Fruit fly (Drosophila melanogaster) whole organism, embryonic: ENCODE data around the gene Xe7.

Source experiments
- Blimp-1 ChIP-seq: fragments of 200-800 bp; sonication (Bioruptor generic); optimal IDR thresholded peaks from 3 replicates; lab custom pipeline; 2018; ENCODE audit warnings: missing biosample characterization, missing genetic modification characterization, mild to moderate bottlenecking, moderate library complexity, missing genetic modification reagents
- CG12659 ChIP-seq: fragments of 200-800 bp; sonication (Bioruptor generic); optimal IDR thresholded peaks from 3 replicates; lab custom pipeline; 2017; ENCODE audit warnings: mild to moderate bottlenecking, missing biosample characterization, missing genetic modification reagents, missing genetic modification characterization
- CG15269 ChIP-seq: fragments of 200-800 bp; sonication (Bioruptor generic); optimal IDR thresholded peaks from 2 replicates; lab custom pipeline; 2018; ENCODE audit warnings: missing biosample characterization, mild to moderate bottlenecking, missing genetic modification characterization, moderate library complexity
- CG18764 ChIP-seq: fragments of 200-800 bp; sonication (Bioruptor generic); optimal IDR thresholded peaks from 3 replicates; lab custom pipeline; 2016; ENCODE audit warnings: missing biosample characterization, missing genetic modification characterization
- CG2120 ChIP-seq: fragments of 200-800 bp; sonication (Bioruptor generic); optimal IDR thresholded peaks from 3 replicates; lab custom pipeline; 2016; ENCODE audit warnings: missing biosample characterization, missing genetic modification characterization
- CG2712 ChIP-seq: fragments of 200-800 bp; optimal IDR thresholded peaks from 3 replicates; lab custom pipeline; 2019; ENCODE audit warnings: missing biosample characterization, mild to moderate bottlenecking, missing genetic modification characterization, moderate library complexity
- CG3163 ChIP-seq: fragments of 200-800 bp; sonication (Bioruptor generic); optimal IDR thresholded peaks from 3 replicates; lab custom pipeline; 2016; ENCODE audit warnings: missing biosample characterization, missing genetic modification characterization
- CG3726 ChIP-seq: fragments of 200-800 bp; sonication (Bioruptor generic); IDR thresholded peaks from 3 replicates; pipeline ENCODE4, ENCODE4 v1.3.6; 2022; ENCODE audit warnings: missing biosample characterization, missing genetic modification characterization
- CG4360 ChIP-seq: fragments of 200-800 bp; sonication (Bioruptor generic); IDR thresholded peaks from 2 replicates; pipeline ENCODE4 v1.3.6; 2022; ENCODE audit warnings: missing biosample characterization, missing genetic modification characterization
- CG4820 ChIP-seq: fragments of 200-800 bp; sonication (Bioruptor generic); optimal IDR thresholded peaks from 3 replicates; lab custom pipeline; 2016; ENCODE audit warnings: missing biosample characterization, missing genetic modification characterization
- CG6854 ChIP-seq: fragments of 200-800 bp; sonication (Bioruptor generic); optimal IDR thresholded peaks from 3 replicates; lab custom pipeline; 2017; ENCODE audit warnings: missing biosample characterization, mild to moderate bottlenecking, missing genetic modification characterization
- CG7987 ChIP-seq: fragments of 200-800 bp; sonication (Bioruptor generic); optimal IDR thresholded peaks from 2 replicates; lab custom pipeline; 2018; ENCODE audit warnings: missing biosample characterization, mild to moderate bottlenecking, missing genetic modification characterization, moderate library complexity
- CG8290 ChIP-seq, 3 experiments: fragments of 200-800 bp; sonication (Bioruptor generic); optimal IDR thresholded peaks; 2 replicates each; lab custom pipeline; 2016 to 2019; ENCODE audit warnings: missing biosample characterization in 3 of 3, missing genetic modification characterization in 3 of 3, mild to moderate bottlenecking in 2 of 3, moderate library complexity in 1 of 3
- D19A ChIP-seq: fragments of 200-800 bp; optimal IDR thresholded peaks from 3 replicates; lab custom pipeline; 2019; ENCODE audit warnings: missing biosample characterization, mild to moderate bottlenecking, missing genetic modification characterization, moderate library complexity
- Fer1 ChIP-seq: fragments of 200-800 bp; sonication (Bioruptor generic); optimal IDR thresholded peaks from 2 replicates; lab custom pipeline; 2017; ENCODE audit warnings: missing biosample characterization, mild to moderate bottlenecking, missing genetic modification characterization
- Fer2 ChIP-seq: fragments of 200-800 bp; sonication (Bioruptor generic); optimal IDR thresholded peaks from 2 replicates; lab custom pipeline; 2018; ENCODE audit warnings: missing biosample characterization, mild to moderate bottlenecking, missing genetic modification characterization, moderate library complexity
- GATAe ChIP-seq: fragments of 200-800 bp; sonication (Bioruptor generic); conservative IDR thresholded peaks from 2 replicates; pipeline ENCODE4 v1.3.6; 2022; ENCODE audit warnings: missing biosample characterization, missing genetic modification characterization
- Hmx ChIP-seq: fragments of 200-800 bp; sonication (Bioruptor generic); optimal IDR thresholded peaks from 2 replicates; lab custom pipeline; 2016; ENCODE audit warnings: missing biosample characterization, missing genetic modification characterization
- Hr3 ChIP-seq: fragments of 200-800 bp; sonication (Bioruptor generic); optimal IDR thresholded peaks from 3 replicates; lab custom pipeline; 2016; ENCODE audit warnings: missing biosample characterization, missing genetic modification characterization
- Med ChIP-seq: fragments of 200-800 bp; sonication (Bioruptor generic); peaks from one replicate; lab custom pipeline; 2016; ENCODE audit warnings: missing biosample characterization, missing genetic modification characterization, mild to moderate bottlenecking, inconsistent platforms, moderate library complexity
- Mes4 ChIP-seq: fragments of 200-800 bp; sonication (Bioruptor generic); optimal IDR thresholded peaks from 2 replicates; lab custom pipeline; 2016; ENCODE audit warnings: missing biosample characterization, missing genetic modification characterization
- NFAT ChIP-seq: fragments of 200-800 bp; sonication (Bioruptor generic); IDR thresholded peaks from 2 replicates; pipeline ENCODE4 v1.3.6; 2022; ENCODE audit warnings: missing biosample characterization, missing genetic modification characterization
- Nf-YA ChIP-seq: fragments of 200-800 bp; sonication (Bioruptor generic); IDR thresholded peaks from 2 replicates; pipeline ENCODE4 v1.3.6; 2022; ENCODE audit warnings: missing biosample characterization, missing genetic modification characterization
- Sin3A ChIP-seq: fragments of >200 bp; optimal IDR thresholded peaks from 2 replicates; lab custom pipeline; 2018
- Sry-β ChIP-seq: fragments of 200-800 bp; sonication (Bioruptor generic); optimal IDR thresholded peaks from 2 replicates; lab custom pipeline; 2018; ENCODE audit warnings: missing biosample characterization, mild to moderate bottlenecking, missing genetic modification characterization, moderate library complexity
- TFAM ChIP-seq: fragments of 200-800 bp; sonication (Bioruptor generic); optimal IDR thresholded peaks from 2 replicates; lab custom pipeline; 2017; ENCODE audit warnings: missing biosample characterization, missing genetic modification characterization, inconsistent platforms
- ato ChIP-seq: fragments of 200-800 bp; sonication (Bioruptor generic); IDR thresholded peaks from 2 replicates; pipeline ENCODE4 v1.3.6; 2022; ENCODE audit warnings: missing biosample characterization, missing genetic modification characterization; ENCODE audit not compliant: partially characterized antibody
- cato ChIP-seq: fragments of 200-800 bp; sonication (Bioruptor generic); optimal IDR thresholded peaks from 2 replicates; lab custom pipeline; 2016; ENCODE audit warnings: missing biosample characterization, missing genetic modification characterization, borderline replicate concordance
- da ChIP-seq: fragments of 200-800 bp; sonication (Bioruptor generic); optimal IDR thresholded peaks from 2 replicates; lab custom pipeline; 2016; ENCODE audit warnings: missing biosample characterization, missing genetic modification characterization
- ems ChIP-seq: fragments of 200-800 bp; sonication (Bioruptor generic); optimal IDR thresholded peaks from 3 replicates; lab custom pipeline; 2016; ENCODE audit warnings: missing biosample characterization, missing genetic modification characterization
- en ChIP-seq: fragments of 200-800 bp; sonication (Bioruptor generic); optimal IDR thresholded peaks from 2 replicates; lab custom pipeline; 2016; ENCODE audit warnings: missing biosample characterization, missing genetic modification characterization
- esg ChIP-seq: fragments of 200-800 bp; sonication (Bioruptor generic); conservative IDR thresholded peaks from 2 replicates; pipeline ENCODE4 v1.3.6; 2022; ENCODE audit warnings: missing biosample characterization, missing genetic modification characterization
- eve ChIP-seq, 2 experiments: fragments of >200 bp; optimal IDR thresholded peaks; 2 replicates each; lab custom pipeline; 2017; ENCODE audit warnings: missing biosample characterization in 2 of 2, missing genetic modification characterization in 2 of 2
- ewg ChIP-seq: fragments of 200-800 bp; sonication (Bioruptor generic); optimal IDR thresholded peaks from 3 replicates; lab custom pipeline; 2017; ENCODE audit warnings: mild to moderate bottlenecking, missing biosample characterization, missing genetic modification reagents, missing genetic modification characterization
- fd64A ChIP-seq: fragments of 200-800 bp; sonication (Bioruptor generic); optimal IDR thresholded peaks from 3 replicates; lab custom pipeline; 2018; ENCODE audit warnings: missing biosample characterization, mild to moderate bottlenecking, missing genetic modification characterization
- repo ChIP-seq: fragments of 200-800 bp; sonication (Bioruptor generic); optimal IDR thresholded peaks from 2 replicates; lab custom pipeline; 2016; ENCODE audit warnings: missing biosample characterization, missing genetic modification characterization
- sc ChIP-seq, 3 experiments: fragments of >200 bp in 2 of 3; fragments of 200-800 bp in 1 of 3; sonication (Bioruptor generic) in 1 of 3; optimal IDR thresholded peaks; 2 replicates in 2 of 3; 3 replicates in 1 of 3; lab custom pipeline; 2017; ENCODE audit warnings: mild to moderate bottlenecking in 1 of 3, missing biosample characterization in 1 of 3, missing genetic modification characterization in 1 of 3, missing genetic modification reagents in 1 of 3
- sqz ChIP-seq: fragments of 200-800 bp; sonication (Bioruptor generic); optimal IDR thresholded peaks from 3 replicates; lab custom pipeline; 2018; ENCODE audit warnings: missing biosample characterization, mild to moderate bottlenecking, missing genetic modification characterization
- stc ChIP-seq: fragments of 200-800 bp; sonication (Bioruptor generic); IDR thresholded peaks from 2 replicates; pipeline ENCODE4 v1.3.6; 2022; ENCODE audit warnings: missing biosample characterization, missing genetic modification characterization
- sug ChIP-seq: fragments of 200-800 bp; optimal IDR thresholded peaks from 2 replicates; lab custom pipeline; 2019; ENCODE audit warnings: missing biosample characterization, mild to moderate bottlenecking, missing genetic modification characterization, moderate library complexity
- tll ChIP-seq, 2 experiments: fragments of 200-800 bp in 1 of 2; fragments of >200 bp in 1 of 2; sonication (Bioruptor generic) in 1 of 2; optimal IDR thresholded peaks; 2 replicates each; lab custom pipeline; 2017 to 2019; ENCODE audit warnings: missing biosample characterization in 2 of 2, missing genetic modification characterization in 2 of 2, mild to moderate bottlenecking in 1 of 2, moderate library complexity in 1 of 2
- trem ChIP-seq: fragments of 200-800 bp; optimal IDR thresholded peaks from 3 replicates; lab custom pipeline; 2019; ENCODE audit warnings: missing biosample characterization, mild to moderate bottlenecking, missing genetic modification characterization, moderate library complexity
- ttk ChIP-seq: fragments of 200-800 bp; sonication (Bioruptor generic); IDR thresholded peaks from 2 replicates; pipeline ENCODE4 v2.1.2; 2022; ENCODE audit warnings: missing biosample characterization, missing genetic modification characterization
- vfl ChIP-seq: fragments of 200-800 bp; sonication (Bioruptor generic); optimal IDR thresholded peaks from 2 replicates; lab custom pipeline; 2016; ENCODE audit warnings: missing biosample characterization, missing genetic modification characterization
- wek ChIP-seq: fragments of 200-800 bp; sonication (Bioruptor generic); optimal IDR thresholded peaks from 3 replicates; lab custom pipeline; 2018; ENCODE audit warnings: missing biosample characterization, mild to moderate bottlenecking, missing genetic modification characterization, moderate library complexity
- wor ChIP-seq: fragments of 200-800 bp; sonication (Bioruptor generic); IDR thresholded peaks from 2 replicates; pipeline ENCODE4 v1.3.6; 2022; ENCODE audit warnings: missing biosample characterization, missing genetic modification characterization

The Xe7 gene

DNA sequence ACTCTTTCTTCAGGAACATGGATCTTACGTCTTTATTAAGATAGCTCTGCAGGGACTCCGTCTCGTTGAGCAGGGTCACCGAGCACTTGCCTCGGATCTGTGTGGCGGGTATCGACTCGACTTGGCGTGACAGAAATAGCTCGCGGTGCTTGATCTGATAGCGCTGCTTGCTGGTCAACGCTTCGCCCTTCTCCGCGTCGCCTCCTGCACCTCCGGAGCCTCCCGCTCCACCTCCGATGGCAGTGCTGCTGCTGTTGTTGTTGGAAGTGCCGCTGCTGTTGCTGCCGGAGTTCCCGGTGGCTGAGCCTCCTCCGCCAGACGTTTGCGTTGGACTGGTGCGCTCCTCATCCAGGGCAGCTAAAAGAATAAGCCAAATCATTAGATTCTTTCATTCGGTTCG, 25.7 kb downstream of the Xe7 start:
- TF ChIP-seq Med (GFP tag; lab: Kevin White, UChicago) (peak; percentile 60), wor (no peak)

DNA sequence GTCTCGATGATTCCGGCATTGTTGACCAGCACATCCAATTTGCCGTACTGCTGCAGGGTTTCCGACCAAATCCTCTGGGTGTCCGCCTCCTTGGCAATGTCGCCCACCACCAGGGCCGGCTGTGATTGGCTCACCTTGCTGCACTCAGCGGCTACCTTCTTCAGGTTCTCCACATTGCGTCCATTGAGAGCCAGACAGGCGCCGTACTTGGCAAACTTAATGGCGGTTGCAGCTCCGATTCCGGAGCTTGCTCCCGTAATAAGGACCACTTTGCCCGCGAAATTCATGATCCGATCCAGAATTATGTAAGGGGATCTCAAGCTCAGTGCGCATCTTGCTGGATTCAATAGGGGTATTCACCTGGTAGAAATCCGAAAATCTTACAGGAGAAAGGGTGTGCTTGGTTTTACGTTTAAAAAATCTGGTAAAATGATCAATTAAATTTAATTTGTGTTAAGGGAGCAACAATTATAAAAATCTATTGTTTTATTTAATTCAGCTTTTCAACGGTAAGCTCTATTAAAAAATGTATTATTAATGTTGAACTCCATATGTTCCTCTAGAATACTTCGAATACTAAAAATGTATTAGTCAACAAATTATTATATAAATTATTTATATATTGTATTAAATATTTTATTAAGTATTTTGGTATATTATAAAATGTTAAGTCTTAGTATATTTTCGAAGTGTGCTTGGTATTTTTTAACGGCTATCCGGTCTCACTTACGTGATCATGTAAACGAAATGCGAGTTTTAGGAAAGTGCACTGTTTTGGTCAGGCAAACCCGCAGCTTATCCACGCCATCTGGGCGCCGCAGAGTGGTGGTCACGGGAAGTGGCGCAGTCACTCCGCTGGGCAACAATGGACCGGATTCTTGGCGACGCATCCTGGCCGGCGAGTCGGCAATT, 32.4 kb downstream of the Xe7 start, which contains the start of the genes CG31548 and CG12170:
TSS of gene CG31548 (minus strand) at position 334 of the 912 bp plus-strand sequence.
TSS of gene CG12170 (plus strand) at position 716 of the 912 bp plus-strand sequence.
- TF ChIP-seq CG7987 (no peak), tll (GFP tag; optimal IDR thresholded peaks at IDR 0.05; lab: Kevin White, UChicago) (no peak), CG4820 (GFP tag; lab: Kevin White, UChicago) (peak; percentile 31), Sry-β (GFP tag; lab: Kevin White, UChicago) (no peak), sug (tag; lab: Kevin White, UChicago) (no peak), sc (optimal IDR thresholded peaks at IDR 0.05; lab: Kevin White, UChicago) (no peak), sc (GFP tag; optimal IDR thresholded peaks at IDR 0.05; lab: Kevin White, UChicago) (no peak), GATAe (GFP tag; lab: Robert Waterston, UW) (no peak), CG6854 (GFP tag; lab: Kevin White, UChicago) (no peak), NFAT (no peak), ato (GFP tag; lab: Robert Waterston, UW) (no peak), esg (GFP tag; lab: Robert Waterston, UW) (peak; percentile 50), CG2120 (peak; percentile 62), ewg (GFP tag; lab: Kevin White, UChicago) (peak; percentile 32), ttk (GFP tag; lab: Robert Waterston, UW) (0 out of 2 replicates have a peak, but pooled peaks have one; percentile 15), Sin3A (lab: Kevin White, UChicago) (no peak), Hr3 (GFP tag; lab: Kevin White, UChicago) (peak; percentile 46), CG4360 (no peak), Fer2 (tag; lab: Kevin White, UChicago) (no peak), en (GFP tag; lab: Kevin White, UChicago) (no peak), CG15269 (no peak), CG3163 (no peak), ems (GFP tag; lab: Kevin White, UChicago) (no peak), fd64A (no peak), Fer1 (GFP tag; lab: Kevin White, UChicago) (peak; percentile 41), trem (tag; lab: Kevin White, UChicago) (peak; percentile 57), Nf-YA (GFP tag; lab: Robert Waterston, UW) (no peak), Blimp-1 (no peak), TFAM (GFP tag; lab: Kevin White, UChicago) (no peak), wek (GFP tag; lab: Kevin White, UChicago) (peak; percentile 91), stc (GFP tag; lab: Robert Waterston, UW) (0 out of 2 replicates have a peak, but pooled peaks have one; percentile 16), CG2712 (peak; percentile 77), Mes4 (no peak), CG3726 (peak; percentile 19; the same call in 1 of the 3 replicates), vfl (GFP tag; lab: Kevin White, UChicago) (peak; percentile 15), Hmx (GFP tag; lab: Kevin White, UChicago) (no peak), wor (no peak), sqz (GFP tag; lab: Kevin White, UChicago) (no peak), CG12659 (GFP tag; lab: Kevin White, UChicago) (peak; percentile 56), da (no peak), eve (GFP tag; optimal IDR thresholded peaks at IDR 0.05; lab: Kevin White, UChicago) (no peak), repo (no peak), D19A (tag; lab: Kevin White, UChicago) (peak; percentile 53), CG18764 (GFP tag; lab: Kevin White, UChicago) (peak; percentile 42), CG8290 (GFP tag; optimal IDR thresholded peaks at IDR 0.05; lab: Kevin White, UChicago) (no peak), CG8290 (tag; optimal IDR thresholded peaks at IDR 0.05; lab: Kevin White, UChicago) (no peak), cato (no peak)
